Worm (Caenorhabditis elegans) whole organism, L4 larva: Measurements from ENCODE around the gene F20C5.7.
A peak's percentile ranks its signal among the peaks of the same experiment; 100 is the strongest.

Experiments
- F26F4.8 ChIP-seq: fragments of 200-800 bp; sonication (Bioruptor generic); conservative IDR thresholded peaks from 2 replicates; pipeline ENCODE4 v1.3.6; 2022; ENCODE audit warnings: missing genetic modification characterization, missing compliant biosample characterization
- F37D6.2 ChIP-seq: sonication (generic microtip); optimal IDR thresholded peaks from 2 replicates; lab custom pipeline; 2016; ENCODE audit warnings: mild to moderate bottlenecking, missing genetic modification characterization, missing compliant biosample characterization
- F44E2.7 ChIP-seq: fragments of 200-800 bp; sonication (Bioruptor generic); IDR thresholded peaks from 2 replicates; pipeline ENCODE4 v2.1.2; 2022; ENCODE audit warnings: missing genetic modification characterization, missing compliant biosample characterization
- T20F7.1 ChIP-seq: fragments of 200-800 bp; sonication (Bioruptor generic); optimal IDR thresholded peaks from 2 replicates; lab custom pipeline; 2018; ENCODE audit warnings: mild to moderate bottlenecking, missing genetic modification characterization, missing compliant biosample characterization
- T26A8.4 ChIP-seq: fragments of 200-800 bp; sonication (Bioruptor generic); IDR thresholded peaks from 2 replicates; pipeline ENCODE4 v1.3.6; 2022; ENCODE audit warnings: missing genetic modification characterization, missing compliant biosample characterization
- Y105C5A.15 ChIP-seq: fragments of 200-800 bp; sonication (Bioruptor generic); IDR thresholded peaks from 2 replicates; pipeline ENCODE4 v1.3.6; 2022; ENCODE audit warnings: missing genetic modification characterization, missing compliant biosample characterization
- Y5F2A.4 ChIP-seq: fragments of 200-800 bp; sonication (Bioruptor generic); optimal IDR thresholded peaks from 2 replicates; lab custom pipeline; 2018; ENCODE audit warnings: mild to moderate bottlenecking, missing genetic modification characterization, missing compliant biosample characterization
- aha-1 ChIP-seq: fragments of 150-350 bp; peaks from one replicate; lab custom pipeline; 2014; ENCODE audit warnings: missing biosample characterization, missing genetic modification characterization
- arid-1 ChIP-seq: fragments of 200-800 bp; sonication (Bioruptor generic); conservative IDR thresholded peaks from 2 replicates; pipeline ENCODE4 v1.3.6; 2022; ENCODE audit warnings: missing genetic modification reagents, missing genetic modification characterization, missing compliant biosample characterization
- attf-4 ChIP-seq: sonication (generic microtip); optimal IDR thresholded peaks from 3 replicates; lab custom pipeline; 2017; ENCODE audit warnings: missing biosample characterization, missing genetic modification characterization
- ceh-28 ChIP-seq: fragments of 150-350 bp; optimal IDR thresholded peaks from 2 replicates; lab custom pipeline; 2014; ENCODE audit warnings: missing biosample characterization, missing genetic modification reagents, missing genetic modification characterization
- ceh-32 ChIP-seq: sonication (generic microtip); optimal IDR thresholded peaks from 2 replicates; lab custom pipeline; 2016; ENCODE audit warnings: mild to moderate bottlenecking, missing genetic modification characterization, missing compliant biosample characterization; ENCODE audit not compliant: poor library complexity
- cey-2 ChIP-seq: sonication (generic microtip); optimal IDR thresholded peaks from 3 replicates; lab custom pipeline; 2017; ENCODE audit warnings: missing genetic modification characterization, mild to moderate bottlenecking, missing compliant biosample characterization, antibody characterized with exemption, borderline replicate concordance; ENCODE audit not compliant: insufficient read depth
- ctbp-1 ChIP-seq: fragments of 200-800 bp; sonication (Bioruptor generic); IDR thresholded peaks from 2 replicates; pipeline ENCODE4 v1.3.6; 2022; ENCODE audit warnings: missing genetic modification reagents, missing genetic modification characterization, missing compliant biosample characterization
- dmd-6 ChIP-seq: fragments of 200-800 bp; sonication (Bioruptor generic); IDR thresholded peaks from 2 replicates; pipeline ENCODE4 v1.3.6; 2022; ENCODE audit warnings: missing genetic modification reagents, missing genetic modification characterization, missing compliant biosample characterization
- dmd-9 ChIP-seq: fragments of 200-800 bp; sonication (Bioruptor generic); IDR thresholded peaks from 2 replicates; pipeline ENCODE4 v1.3.6; 2022; ENCODE audit warnings: missing genetic modification reagents, missing genetic modification characterization, missing compliant biosample characterization
- duxl-1 ChIP-seq: sonication (generic microtip); optimal IDR thresholded peaks from 2 replicates; lab custom pipeline; 2016; ENCODE audit warnings: mild to moderate bottlenecking, missing genetic modification characterization, moderate library complexity, missing compliant biosample characterization; ENCODE audit not compliant: poor library complexity
- dve-1 ChIP-seq: sonication (generic microtip); optimal IDR thresholded peaks from 2 replicates; lab custom pipeline; 2017; ENCODE audit warnings: antibody characterized with exemption, mild to moderate bottlenecking, missing genetic modification characterization, missing compliant biosample characterization; ENCODE audit not compliant: insufficient read depth
- fkh-10 ChIP-seq: fragments of 150-350 bp; optimal IDR thresholded peaks from 2 replicates; lab custom pipeline; 2014; ENCODE audit warnings: missing biosample characterization, missing genetic modification reagents, missing genetic modification characterization
- hlh-30 ChIP-seq: sonication (generic microtip); optimal IDR thresholded peaks from 2 replicates; lab custom pipeline; 2017; ENCODE audit warnings: antibody characterized with exemption, mild to moderate bottlenecking, missing genetic modification characterization, missing compliant biosample characterization; ENCODE audit not compliant: insufficient read depth
- jun-1 ChIP-seq: fragments of 150-350 bp; optimal IDR thresholded peaks from 2 replicates; lab custom pipeline; 2014; ENCODE audit warnings: missing biosample characterization, missing genetic modification reagents, missing genetic modification characterization
- lim-7 ChIP-seq: fragments of 200-800 bp; sonication (Bioruptor generic); IDR thresholded peaks from 2 replicates; pipeline ENCODE4 v1.3.6; 2022; ENCODE audit warnings: missing genetic modification characterization, missing compliant biosample characterization
- lin-29 ChIP-seq: fragments of 200-800 bp; sonication (Bioruptor generic); IDR thresholded peaks from 2 replicates; pipeline ENCODE4 v1.3.6; 2022; ENCODE audit warnings: missing genetic modification reagents, missing genetic modification characterization, missing compliant biosample characterization
- madf-5 ChIP-seq, 2 experiments: fragments of 200-800 bp; sonication (Bioruptor generic); IDR thresholded peaks; 2 replicates each; pipeline ENCODE4 v1.3.6; 2022; ENCODE audit warnings: missing compliant biosample characterization in 2 of 2, missing genetic modification characterization in 2 of 2
- mdl-1 ChIP-seq, 2 experiments: fragments of 150-350 bp in 1 of 2; sonication (generic microtip) in 1 of 2; optimal IDR thresholded peaks; 2 replicates each; lab custom pipeline; 2014 to 2017; ENCODE audit warnings: missing biosample characterization in 2 of 2, missing genetic modification characterization in 2 of 2
- mep-1 ChIP-seq: fragments of 150-350 bp; sonication (generic microtip); optimal IDR thresholded peaks from 3 replicates; lab custom pipeline; 2014; ENCODE audit warnings: missing biosample characterization, missing genetic modification characterization
- mxl-2 ChIP-seq: fragments of 200-800 bp; sonication (Bioruptor generic); conservative IDR thresholded peaks from 2 replicates; pipeline ENCODE4 v1.3.6; 2022; ENCODE audit warnings: missing genetic modification reagents, missing genetic modification characterization, missing compliant biosample characterization
- mxl-3 ChIP-seq: fragments of 200-800 bp; sonication (Bioruptor generic); optimal IDR thresholded peaks from 2 replicates; lab custom pipeline; 2018; ENCODE audit warnings: mild to moderate bottlenecking, missing genetic modification characterization, missing compliant biosample characterization
- nhr-28 ChIP-seq: fragments of 150-350 bp; optimal IDR thresholded peaks from 2 replicates; lab custom pipeline; 2014; ENCODE audit warnings: missing biosample characterization, missing genetic modification characterization
- nhr-6 ChIP-seq: fragments of 150-350 bp; optimal IDR thresholded peaks from 2 replicates; lab custom pipeline; 2014; ENCODE audit warnings: missing biosample characterization, missing genetic modification characterization
- nhr-76 ChIP-seq: fragments of 150-350 bp; optimal IDR thresholded peaks from 2 replicates; lab custom pipeline; 2014; ENCODE audit warnings: missing biosample characterization, missing genetic modification characterization
- rbr-2 ChIP-seq: sonication (generic microtip); optimal IDR thresholded peaks from 2 replicates; lab custom pipeline; 2016; ENCODE audit warnings: missing genotype, missing genetic modification characterization, missing compliant biosample characterization
- sdz-12 ChIP-seq: fragments of 200-800 bp; sonication (Bioruptor generic); optimal IDR thresholded peaks from 2 replicates; lab custom pipeline; 2018; ENCODE audit warnings: mild to moderate bottlenecking, missing genetic modification characterization, missing compliant biosample characterization
- set-16 ChIP-seq: fragments of 200-800 bp; sonication (Bioruptor generic); IDR thresholded peaks from 2 replicates; pipeline ENCODE4 v1.3.6; 2022; ENCODE audit warnings: missing genetic modification reagents, missing genetic modification characterization, missing compliant biosample characterization
- skn-1 ChIP-seq: fragments of 150-350 bp; optimal IDR thresholded peaks from 2 replicates; lab custom pipeline; 2014; ENCODE audit warnings: missing biosample characterization, missing genetic modification characterization
- tag-97 ChIP-seq: fragments of 200-800 bp; sonication (Bioruptor generic); IDR thresholded peaks from 2 replicates; pipeline ENCODE4 v1.3.6; 2022; ENCODE audit warnings: missing genetic modification characterization, missing compliant biosample characterization
- tra-1 ChIP-seq: fragments of 200-800 bp; sonication (Bioruptor generic); IDR thresholded peaks from 2 replicates; pipeline ENCODE4 v1.3.6; 2022; ENCODE audit warnings: missing genetic modification reagents, missing genetic modification characterization, missing compliant biosample characterization
- unc-62 ChIP-seq, 3 experiments: fragments of 150-350 bp in 1 of 3; sonication (generic microtip); optimal IDR thresholded peaks in 2 of 3; peaks in 1 of 3; 1 replicate in 1 of 3; 2 replicates in 2 of 3; lab custom pipeline; 2014 to 2017; ENCODE audit warnings: missing biosample characterization in 3 of 3, missing genetic modification characterization in 3 of 3, missing genetic modification reagents in 3 of 3, missing genotype in 1 of 3
- vab-7 ChIP-seq: fragments of 200-800 bp; sonication (Bioruptor generic); IDR thresholded peaks from 2 replicates; pipeline ENCODE4 v1.3.6; 2022; ENCODE audit warnings: missing genetic modification reagents, missing genetic modification characterization, missing compliant biosample characterization
- zag-1 ChIP-seq: fragments of 150-350 bp; optimal IDR thresholded peaks from 2 replicates; lab custom pipeline; 2014; ENCODE audit warnings: missing biosample characterization, missing genetic modification characterization
- ztf-7 ChIP-seq: fragments of 150-350 bp; optimal IDR thresholded peaks from 2 replicates; lab custom pipeline; 2014; ENCODE audit warnings: missing biosample characterization, missing genetic modification characterization

The F20C5.7 gene

ce11 chrIV:8772800-8773256, 27.3 kb upstream of the F20C5.7 start, which contains the start of gene F20C5.6:
Gene F20C5.6, minus strand, starts transcription at chrIV:8773206.
- TF ChIP-seq dmd-9 (GFP tag; lab: Robert Waterston, UW) (no peak), F26F4.8 (GFP tag; lab: Robert Waterston, UW) (no peak), set-16 (GFP tag; lab: Robert Waterston, UW) (no peak), ceh-32 (tag; lab: Kevin White, UChicago) (no peak), fkh-10 (no peak), nhr-6 (no peak), duxl-1 (tag; lab: Kevin White, UChicago) (no peak), mxl-3 (GFP tag; lab: Kevin White, UChicago) (no peak), lin-29 (GFP tag; lab: Robert Waterston, UW) (no peak), zag-1 (tag; lab: Kevin White, UChicago) (no peak), T20F7.1 (GFP tag; lab: Kevin White, UChicago) (no peak), Y5F2A.4 (no peak), nhr-76 (tag; lab: Kevin White, UChicago) (no peak), lim-7 (GFP tag; lab: Robert Waterston, UW) (no peak), vab-7 (GFP tag; lab: Robert Waterston, UW) (no peak), skn-1 (tag; lab: Kevin White, UChicago) (no peak), tag-97 (no peak), hlh-30 (tag; lab: Kevin White, UChicago) (no peak)

ce11 chrIV:8769539-8769938, 24.0 kb upstream of the F20C5.7 start, which contains the start of gene F20C5.5:
Gene F20C5.5, minus strand, starts transcription at chrIV:8769639.
- TF ChIP-seq aha-1 (tag; lab: Kevin White, UChicago) = peak; percentile 39
- no peak for TF ChIP-seq set-16 (GFP tag; lab: Robert Waterston, UW)
- no peak for TF ChIP-seq F44E2.7 (GFP tag; lab: Robert Waterston, UW)
- TF ChIP-seq mxl-2 (GFP tag; lab: Robert Waterston, UW) = no peak

- TF ChIP-seq zag-1 (tag; lab: Kevin White, UChicago) (no peak), attf-4 (no peak), nhr-28 (tag; lab: Kevin White, UChicago) (peak; percentile 27), jun-1 (tag; lab: Kevin White, UChicago) (no peak), madf-5 (GFP tag; IDR thresholded peaks at IDR 0.05; lab: Robert Waterston, UW) (no peak), lin-29 (GFP tag; lab: Robert Waterston, UW) (no peak), dve-1 (tag; lab: Kevin White, UChicago) (no peak)
- TF ChIP-seq, all 104 proteins: peak for 1
These were observed 19.1 kb upstream of the F20C5.7 start, which contains the start of gene cdc-50.B for ce11 chrIV:8764567-8764966. Gene cdc-50.B, plus strand, starts transcription at chrIV:8764867.

- TF ChIP-seq dmd-6 (GFP tag; lab: Robert Waterston, UW) = no peak
- TF ChIP-seq hlh-30 (tag; lab: Kevin White, UChicago) = peak; percentile 30
- TF ChIP-seq ceh-28 (tag; lab: Kevin White, UChicago) = peak; percentile 16
- peak; percentile 32 for TF ChIP-seq aha-1 (tag; lab: Kevin White, UChicago)
- TF ChIP-seq cey-2 (tag; lab: Kevin White, UChicago) = no peak
- TF ChIP-seq mdl-1 (tag; optimal IDR thresholded peaks at IDR 0.05; lab: Kevin White, UChicago) = no peak
- TF ChIP-seq mep-1 (tag; lab: Kevin White, UChicago) = peak; percentile 61
- no peak for TF ChIP-seq Y105C5A.15
- no peak for TF ChIP-seq tra-1 (GFP tag; lab: Robert Waterston, UW)
- TF ChIP-seq rbr-2 (tag; lab: Kevin White, UChicago) = peak; percentile 62
- peak; percentile 13 for TF ChIP-seq nhr-6
- TF ChIP-seq F37D6.2 = no peak
- TF ChIP-seq ztf-7 (tag; lab: Kevin White, UChicago) = no peak
- peak; percentile 61 for TF ChIP-seq ctbp-1 (GFP tag; lab: Robert Waterston, UW)
- no peak for TF ChIP-seq Y5F2A.4
- TF ChIP-seq unc-62 (GFP tag; optimal IDR thresholded peaks at IDR 0.05 in 1 of 2; lab: Kevin White, UChicago) = peak in 1 of 2 experiments; percentile 98
- TF ChIP-seq unc-62 (tag; optimal IDR thresholded peaks at IDR 0.05; lab: Kevin White, UChicago) = no peak
- TF ChIP-seq sdz-12 (GFP tag; lab: Kevin White, UChicago) = no peak
- TF ChIP-seq T26A8.4 = no peak
- TF ChIP-seq arid-1 = no peak
- TF ChIP-seq fkh-10 = peak; percentile 94
These were observed 17.0 kb upstream of the F20C5.7 start for ce11 chrIV:8762471-8762870.
